Fruit fly (Drosophila melanogaster) whole organism, wandering third instar larva: ENCODE data around the gene CG5953.

Experiments
- CG9705 ChIP-seq: fragments of 200-800 bp; sonication (Bioruptor generic); optimal IDR thresholded peaks from 2 replicates; lab custom pipeline; 2018; ENCODE audit warnings: missing biosample characterization, mild to moderate bottlenecking, missing genetic modification characterization
- Dif ChIP-seq: fragments of 200-275, 200-300 bp; sonication (Bioruptor generic); optimal IDR thresholded peaks from 2 replicates; lab custom pipeline; 2018; ENCODE audit warnings: missing biosample characterization, missing genetic modification characterization; ENCODE audit not compliant: partially characterized antibody
- foxo ChIP-seq, 2 experiments: fragments of 200-800 bp; sonication (Bioruptor generic); optimal IDR thresholded peaks; 2 replicates in 1 of 2; 3 replicates in 1 of 2; lab custom pipeline; 2016 to 2017; ENCODE audit warnings: missing biosample characterization in 2 of 2, missing genetic modification characterization in 2 of 2
- jim ChIP-seq: fragments of 175-275, 200-325 bp; sonication (Bioruptor generic); optimal IDR thresholded peaks from 2 replicates; lab custom pipeline; 2016; ENCODE audit warnings: missing biosample characterization, mild to moderate bottlenecking, missing genetic modification characterization
- usp ChIP-seq: fragments of >200 bp; optimal IDR thresholded peaks from 2 replicates; lab custom pipeline; 2017; ENCODE audit warnings: missing biosample characterization, missing genetic modification characterization

dm6 chr2L:16493999-16494741 lies 38.5 kb downstream of the CG5953 start:
- TF ChIP-seq Dif (GFP tag; lab: Kevin White, UChicago) (no peak), CG9705 (GFP tag; lab: Kevin White, UChicago) (no peak), jim (GFP tag; lab: Kevin White, UChicago) (no peak), usp (GFP tag; lab: Kevin White, UChicago) (no peak), foxo (GFP tag; optimal IDR thresholded peaks at IDR 0.05; lab: Kevin White, UChicago) (no peak)
